Worm (Caenorhabditis elegans) whole organism, L1 larva: Measurements from ENCODE around the gene ceh-60.

ENCODE experiments used
- ama-1 ChIP-seq: fragments of 150-350 bp; optimal IDR thresholded peaks from 2 replicates; lab custom pipeline; 2014
- ceh-90 ChIP-seq: sonication (generic microtip); optimal IDR thresholded peaks from 2 replicates; lab custom pipeline; 2016; ENCODE audit warnings: missing genetic modification characterization, missing compliant biosample characterization
- elt-3 ChIP-seq, 6 experiments: fragments of 150-350 bp in 1 of 6; sonication (generic microtip); optimal IDR thresholded peaks; 2 replicates each; lab custom pipeline; 2017 to 2018; ENCODE audit warnings: missing biosample characterization in 6 of 6, missing genetic modification characterization in 6 of 6, inconsistent platforms in 1 of 6
- fkh-10 ChIP-seq: sonication (generic microtip); optimal IDR thresholded peaks from 2 replicates; lab custom pipeline; 2017; ENCODE audit warnings: missing biosample characterization, missing genetic modification reagents, missing genetic modification characterization
- hlh-4 ChIP-seq: sonication (generic microtip); optimal IDR thresholded peaks from 2 replicates; lab custom pipeline; 2016; ENCODE audit warnings: mild to moderate bottlenecking, missing genetic modification characterization, missing compliant biosample characterization
- mdl-1 ChIP-seq, 2 experiments: fragments of 150-350 bp; optimal IDR thresholded peaks; 2 replicates each; lab custom pipeline; 2014 to 2017; ENCODE audit warnings: missing biosample characterization in 2 of 2, missing genetic modification characterization in 2 of 2, inconsistent platforms in 1 of 2
- nhr-237 ChIP-seq: fragments of 150-350 bp; optimal IDR thresholded peaks from 2 replicates; lab custom pipeline; 2014; ENCODE audit warnings: missing biosample characterization, missing genetic modification characterization
- nhr-77 ChIP-seq: fragments of 150-350 bp; optimal IDR thresholded peaks from 2 replicates; lab custom pipeline; 2014; ENCODE audit warnings: missing biosample characterization, missing genetic modification characterization
- sptf-1 ChIP-seq: fragments of 150-350 bp; optimal IDR thresholded peaks from 2 replicates; lab custom pipeline; 2014; ENCODE audit warnings: missing biosample characterization, missing genetic modification characterization
- unc-62 ChIP-seq: fragments of 150-350 bp; optimal IDR thresholded peaks from 2 replicates; lab custom pipeline; 2014; ENCODE audit warnings: missing biosample characterization, missing genetic modification reagents, missing genetic modification characterization
- ztf-4 ChIP-seq: fragments of 150-350 bp; optimal IDR thresholded peaks from 2 replicates; lab custom pipeline; 2014; ENCODE audit warnings: missing biosample characterization, missing genetic modification characterization

DNA sequence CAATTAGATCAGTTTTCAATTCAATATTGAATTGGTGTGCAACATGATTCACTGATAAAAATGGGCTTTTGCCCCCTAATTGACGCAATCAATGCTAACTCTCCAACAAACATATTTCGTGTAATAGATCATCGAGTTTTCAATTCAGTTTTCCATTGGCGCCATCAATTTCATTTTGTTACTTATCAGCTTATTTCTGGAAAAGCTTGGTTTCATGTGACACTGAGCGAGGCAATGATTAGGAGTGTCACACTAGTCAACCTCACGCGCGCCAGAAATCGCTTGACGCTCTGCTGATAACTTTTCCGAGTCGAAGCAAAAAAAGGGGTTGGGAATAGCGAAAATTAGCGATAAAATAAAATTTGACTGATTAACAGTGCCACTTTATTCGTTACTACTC, 11.4 kb downstream of the ceh-60 start, which contains the start of gene ets-4:
- TF ChIP-seq unc-62 (GFP tag; lab: Kevin White, UChicago) (no peak), fkh-10 (GFP tag; lab: Kevin White, UChicago) (no peak), hlh-4 (tag; lab: Kevin White, UChicago) (no peak), ama-1 (no peak), elt-3 (tag; optimal IDR thresholded peaks at IDR 0.05; lab: Kevin White, UChicago) (no peak), nhr-77 (no peak), ceh-90 (tag; lab: Kevin White, UChicago) (no peak), nhr-237 (tag; lab: Kevin White, UChicago) (no peak), ztf-4 (tag; lab: Kevin White, UChicago) (no peak), mdl-1 (tag; optimal IDR thresholded peaks at IDR 0.05; lab: Kevin White, UChicago) (peak in 1 of 2 experiments; percentile 44), sptf-1 (no peak)
